Worm (Caenorhabditis elegans) whole organism, L4 larva: ENCODE results near the gene srbc-16.

Experiments used
- Y105C5A.15 ChIP-seq: fragments of 200-800 bp; sonication (Bioruptor generic); IDR thresholded peaks from 2 replicates; pipeline ENCODE4 v1.3.6; 2022; ENCODE audit warnings: missing genetic modification characterization, missing compliant biosample characterization
- ama-1 ChIP-seq: fragments of 150-350 bp; optimal IDR thresholded peaks from 2 replicates; lab custom pipeline; 2014; ENCODE audit warnings: inconsistent platforms, mixed read lengths
- ceh-28 ChIP-seq: fragments of 150-350 bp; optimal IDR thresholded peaks from 2 replicates; lab custom pipeline; 2014; ENCODE audit warnings: missing biosample characterization, missing genetic modification reagents, missing genetic modification characterization
- dmd-8 ChIP-seq: fragments of 200-800 bp; sonication (Bioruptor generic); IDR thresholded peaks from 2 replicates; pipeline ENCODE4 v1.3.6; 2022; ENCODE audit warnings: missing genetic modification characterization, missing compliant biosample characterization

ce11 chrV:2133512-2133911 is 48.3 kb upstream of the srbc-16 start:
- TF ChIP-seq Y105C5A.15 (GFP tag; lab: Robert Waterston, UW): no peak
- no peak for TF ChIP-seq ceh-28 (tag; lab: Kevin White, UChicago)
- no peak for TF ChIP-seq dmd-8 (GFP tag; lab: Robert Waterston, UW)
- TF ChIP-seq ama-1 (lab: Kevin White, UChicago): no peak
